Worm (Caenorhabditis elegans): Measurements from ENCODE around the gene VM106R.1.
A peak's percentile ranks its signal among the peaks of the same experiment; 100 is the strongest.

VM106R.1 gene

ce11 chrII:10834717-10835116 lies 5.7 kb upstream of the VM106R.1 start:
- TF ChIP-seq zip-8 (tag; optimal IDR thresholded peaks at IDR 0.05) (no peak), ceh-43 (GFP tag; optimal IDR thresholded peaks at IDR 0.05) (no peak), snpc-4 (tag; optimal IDR thresholded peaks at IDR 0.05) (no peak), blmp-1 (tag; optimal IDR thresholded peaks at IDR 0.05) (no peak), ceh-39 (tag; optimal IDR thresholded peaks at IDR 0.05) (no peak)

- TF ChIP-seq ceh-39 (tag; optimal IDR thresholded peaks at IDR 0.05): no peak
- no peak for TF ChIP-seq zip-8 (tag; optimal IDR thresholded peaks at IDR 0.05)
- no peak for TF ChIP-seq elt-1 (tag; optimal IDR thresholded peaks at IDR 0.05; ENCODE audit: borderline replicate concordance, insufficient read depth)
- no peak for TF ChIP-seq sem-2 (GFP tag; optimal IDR thresholded peaks at IDR 0.05)
- TF ChIP-seq unc-39 (tag; optimal IDR thresholded peaks at IDR 0.05): no peak
- TF ChIP-seq lin-13 (tag; optimal IDR thresholded peaks at IDR 0.05): no peak
- TF ChIP-seq pha-4 (tag; optimal IDR thresholded peaks at IDR 0.05): no peak
- TF ChIP-seq flh-1 (GFP tag; optimal IDR thresholded peaks at IDR 0.05): no peak
- TF ChIP-seq mab-5 (tag; optimal IDR thresholded peaks at IDR 0.05): no peak
- no peak for TF ChIP-seq cnd-1 (tag; optimal IDR thresholded peaks at IDR 0.05)
These were observed 591 bp upstream of the VM106R.1 start for ce11 chrII:10829572-10829971.

- TF ChIP-seq ceh-39 (tag; optimal IDR thresholded peaks at IDR 0.05) (peak; percentile 14), ztf-11 (tag; optimal IDR thresholded peaks at IDR 0.05) (no peak), ham-2 (GFP tag; optimal IDR thresholded peaks at IDR 0.05) (no peak), unc-39 (tag; optimal IDR thresholded peaks at IDR 0.05) (no peak), lsy-2 (tag; optimal IDR thresholded peaks at IDR 0.05) (peak; percentile 65), hlh-1 (tag; optimal IDR thresholded peaks at IDR 0.05) (peak; percentile 29), nhr-237 (tag; optimal IDR thresholded peaks at IDR 0.05) (peak; percentile 12), M03D4.4 (tag; optimal IDR thresholded peaks at IDR 0.05) (peak; percentile 24), lin-32 (GFP tag; optimal IDR thresholded peaks at IDR 0.05) (no peak), unc-120 (tag; optimal IDR thresholded peaks at IDR 0.05; ENCODE audit: poor library complexity, severe bottlenecking) (no peak), ces-1 (GFP tag; optimal IDR thresholded peaks at IDR 0.05) (peak; percentile 37), snpc-4 (tag; optimal IDR thresholded peaks at IDR 0.05) (no peak), elt-1 (tag; optimal IDR thresholded peaks at IDR 0.05; ENCODE audit: borderline replicate concordance, insufficient read depth) (no peak), nhr-2 (tag; optimal IDR thresholded peaks at IDR 0.05) (no peak), mls-2 (tag; optimal IDR thresholded peaks at IDR 0.05) (no peak), elt-3 (tag; optimal IDR thresholded peaks at IDR 0.05) (no peak), sptf-1 (tag; optimal IDR thresholded peaks at IDR 0.05) (peak; percentile 34), unc-62 (GFP tag; optimal IDR thresholded peaks at IDR 0.05) (peak; percentile 5), pha-4 (tag; optimal IDR thresholded peaks at IDR 0.05) (peak; percentile 16), ceh-83 (GFP tag; optimal IDR thresholded peaks at IDR 0.05) (no peak), mab-5 (tag; optimal IDR thresholded peaks at IDR 0.05) (no peak), cnd-1 (tag; optimal IDR thresholded peaks at IDR 0.05) (no peak), bed-3 (GFP tag; optimal IDR thresholded peaks at IDR 0.05) (no peak), lin-13 (tag; optimal IDR thresholded peaks at IDR 0.05) (peak; percentile 45), drap-1 (GFP tag; optimal IDR thresholded peaks at IDR 0.05) (peak; percentile 36), nhr-28 (tag; optimal IDR thresholded peaks at IDR 0.05) (no peak), flh-1 (GFP tag; optimal IDR thresholded peaks at IDR 0.05) (no peak), mep-1 (tag; optimal IDR thresholded peaks at IDR 0.05) (peak; percentile 65), ceh-43 (GFP tag; optimal IDR thresholded peaks at IDR 0.05) (no peak)
These were observed 4.9 kb downstream of the VM106R.1 start, which contains the start of the genes R06F6.12 and mix-1 for ce11 chrII:10824046-10824445. Gene R06F6.12, minus strand, starts transcription at chrII:10824081. Gene mix-1, plus strand, starts transcription at chrII:10824246.

- TF ChIP-seq snpc-4 (tag; optimal IDR thresholded peaks at IDR 0.05): no peak
These were observed 8.3 kb downstream of the VM106R.1 start, which contains the start of gene ech-4 for ce11 chrII:10820679-10821078. Gene ech-4, plus strand, starts transcription at chrII:10821031.

- TF ChIP-seq pha-4 (tag; optimal IDR thresholded peaks at IDR 0.05) (no peak), ztf-11 (tag; optimal IDR thresholded peaks at IDR 0.05) (no peak), ham-2 (GFP tag; optimal IDR thresholded peaks at IDR 0.05) (no peak), unc-62 (GFP tag; optimal IDR thresholded peaks at IDR 0.05) (no peak), ces-1 (GFP tag; optimal IDR thresholded peaks at IDR 0.05) (peak; percentile 12), elt-3 (tag; optimal IDR thresholded peaks at IDR 0.05) (no peak)
These were observed 9.0 kb downstream of the VM106R.1 start, which contains the start of gene R06F6.8 for ce11 chrII:10819928-10820423. Gene R06F6.8, minus strand, starts transcription at chrII:10819978.

Data from whole organism, mixed stage, embryonic.